Worm (Caenorhabditis elegans) whole organism, L3 larva: ENCODE measurements around the gene mrps-14.

Experiments
- R02D3.7 ChIP-seq: fragments of 150-350 bp; optimal IDR thresholded peaks from 2 replicates; lab custom pipeline; 2014; ENCODE audit warnings: missing biosample characterization, missing genetic modification characterization
- ZK546.5 ChIP-seq: sonication (generic microtip); optimal IDR thresholded peaks from 2 replicates; lab custom pipeline; 2017; ENCODE audit warnings: missing biosample characterization, missing genetic modification characterization
- aly-2 ChIP-seq: fragments of 150-350 bp; optimal IDR thresholded peaks from 2 replicates; lab custom pipeline; 2014; ENCODE audit warnings: missing biosample characterization, missing genetic modification characterization
- ama-1 ChIP-seq: fragments of 150-350 bp; optimal IDR thresholded peaks from 2 replicates; lab custom pipeline; 2018
- ceh-16 ChIP-seq: sonication (generic microtip); optimal IDR thresholded peaks from 2 replicates; lab custom pipeline; 2017; ENCODE audit warnings: missing biosample characterization, missing genetic modification characterization
- ceh-28 ChIP-seq: fragments of 150-350 bp; optimal IDR thresholded peaks from 2 replicates; lab custom pipeline; 2014; ENCODE audit warnings: missing biosample characterization, missing genetic modification reagents, missing genetic modification characterization
- ceh-82 ChIP-seq: fragments of 150-350 bp; optimal IDR thresholded peaks from 2 replicates; lab custom pipeline; 2014; ENCODE audit warnings: missing biosample characterization, missing genetic modification characterization
- ceh-9 ChIP-seq: sonication (generic microtip); optimal IDR thresholded peaks from 2 replicates; lab custom pipeline; 2018; ENCODE audit warnings: missing biosample characterization, missing genetic modification characterization
- daf-12 ChIP-seq: fragments of 150-350 bp; optimal IDR thresholded peaks from 2 replicates; lab custom pipeline; 2014; ENCODE audit warnings: missing biosample characterization, missing genetic modification reagents, missing genetic modification characterization
- egl-27 ChIP-seq: sonication (generic microtip); optimal IDR thresholded peaks from 4 replicates; lab custom pipeline; 2017; ENCODE audit warnings: missing biosample characterization, missing genetic modification reagents, missing genetic modification characterization
- egl-5 ChIP-seq: fragments of 150-350 bp; optimal IDR thresholded peaks from 2 replicates; lab custom pipeline; 2017; ENCODE audit warnings: missing biosample characterization, missing genetic modification reagents, missing genetic modification characterization, inconsistent platforms
- elt-1 ChIP-seq: fragments of 150-350 bp; optimal IDR thresholded peaks from 2 replicates; lab custom pipeline; 2014; ENCODE audit warnings: missing biosample characterization, missing genetic modification characterization
- elt-2 ChIP-seq: sonication (generic microtip); optimal IDR thresholded peaks from 2 replicates; lab custom pipeline; 2016; ENCODE audit warnings: missing genetic modification reagents, mild to moderate bottlenecking, missing genetic modification characterization, missing compliant biosample characterization
- elt-3 ChIP-seq, 3 experiments: fragments of 150-350 bp in 1 of 3; sonication (generic microtip) in 2 of 3; optimal IDR thresholded peaks; 2 replicates in 2 of 3; 4 replicates in 1 of 3; lab custom pipeline; 2014 to 2017; ENCODE audit warnings: missing biosample characterization in 3 of 3, missing genetic modification characterization in 3 of 3
- eor-1 ChIP-seq, 2 experiments: fragments of 150-350 bp; optimal IDR thresholded peaks; 2 replicates each; lab custom pipeline; 2014 to 2018; ENCODE audit warnings: missing biosample characterization in 2 of 2, missing genetic modification characterization in 2 of 2
- fkh-10 ChIP-seq: sonication (generic microtip); optimal IDR thresholded peaks from 2 replicates; lab custom pipeline; 2017; ENCODE audit warnings: missing biosample characterization, missing genetic modification reagents, missing genetic modification characterization
- fkh-2 ChIP-seq: fragments of 150-350 bp; optimal IDR thresholded peaks from 2 replicates; lab custom pipeline; 2014; ENCODE audit warnings: missing biosample characterization, missing genetic modification reagents, missing genetic modification characterization
- hmg-11 ChIP-seq: sonication (generic microtip); optimal IDR thresholded peaks from 2 replicates; lab custom pipeline; 2016; ENCODE audit warnings: missing genetic modification characterization, missing compliant biosample characterization
- jun-1 ChIP-seq: fragments of 150-350 bp; optimal IDR thresholded peaks from 2 replicates; lab custom pipeline; 2014; ENCODE audit warnings: missing biosample characterization, missing genetic modification reagents, missing genetic modification characterization
- lin-15B ChIP-seq: fragments of 150-350 bp; optimal IDR thresholded peaks from 2 replicates; lab custom pipeline; 2014; ENCODE audit warnings: missing biosample characterization, missing genetic modification characterization
- lin-39 ChIP-seq: fragments of 150-350 bp; optimal IDR thresholded peaks from 2 replicates; lab custom pipeline; 2018; ENCODE audit warnings: missing biosample characterization, missing genetic modification reagents, missing genetic modification characterization
- lsy-12 ChIP-seq: sonication (generic microtip); optimal IDR thresholded peaks from 2 replicates; lab custom pipeline; 2016; ENCODE audit warnings: mild to moderate bottlenecking, missing genetic modification characterization, missing compliant biosample characterization
- mml-1 ChIP-seq: fragments of 150-350 bp; sonication (generic microtip); optimal IDR thresholded peaks from 3 replicates; lab custom pipeline; 2014; ENCODE audit warnings: missing biosample characterization, missing genetic modification characterization
- nfya-1 ChIP-seq: sonication (generic microtip); optimal IDR thresholded peaks from 2 replicates; lab custom pipeline; 2017; ENCODE audit warnings: missing genetic modification characterization, mild to moderate bottlenecking, missing compliant biosample characterization, antibody characterized with exemption, moderate library complexity; ENCODE audit not compliant: insufficient read depth
- nhr-11 ChIP-seq: fragments of 150-350 bp; optimal IDR thresholded peaks from 2 replicates; lab custom pipeline; 2014; ENCODE audit warnings: missing biosample characterization, missing genetic modification characterization
- nhr-237 ChIP-seq: fragments of 150-350 bp; optimal IDR thresholded peaks from 2 replicates; lab custom pipeline; 2014; ENCODE audit warnings: missing biosample characterization, missing genetic modification characterization
- nhr-25 ChIP-seq: sonication (generic microtip); optimal IDR thresholded peaks from 2 replicates; lab custom pipeline; 2017; ENCODE audit warnings: missing biosample characterization, missing genetic modification characterization
- nhr-28 ChIP-seq: fragments of 150-350 bp; optimal IDR thresholded peaks from 2 replicates; lab custom pipeline; 2014; ENCODE audit warnings: missing biosample characterization, missing genetic modification characterization
- nhr-43 ChIP-seq: sonication (generic microtip); optimal IDR thresholded peaks from 2 replicates; lab custom pipeline; 2016; ENCODE audit warnings: mild to moderate bottlenecking, missing genetic modification characterization, missing compliant biosample characterization; ENCODE audit not compliant: poor library complexity, severe bottlenecking
- nhr-67 ChIP-seq: fragments of 150-350 bp; optimal IDR thresholded peaks from 2 replicates; lab custom pipeline; 2014; ENCODE audit warnings: missing biosample characterization, missing genetic modification characterization
- pha-4 ChIP-seq: fragments of 150-350 bp; optimal IDR thresholded peaks from 2 replicates; lab custom pipeline; 2014; ENCODE audit warnings: missing biosample characterization, missing genetic modification reagents, missing genetic modification characterization
- pqm-1 ChIP-seq: fragments of 150-350 bp; optimal IDR thresholded peaks from 2 replicates; lab custom pipeline; 2017; ENCODE audit warnings: missing biosample characterization, missing genetic modification characterization, inconsistent platforms
- sea-2 ChIP-seq: fragments of 150-350 bp; sonication (generic microtip); optimal IDR thresholded peaks from 4 replicates; lab custom pipeline; 2014; ENCODE audit warnings: missing biosample characterization, missing genetic modification reagents, missing genetic modification characterization
- skn-1 ChIP-seq: fragments of 150-350 bp; optimal IDR thresholded peaks from 2 replicates; lab custom pipeline; 2014; ENCODE audit warnings: missing biosample characterization, missing genetic modification characterization
- snpc-4 ChIP-seq: fragments of 150-350 bp; optimal IDR thresholded peaks from 2 replicates; lab custom pipeline; 2014; ENCODE audit warnings: missing biosample characterization, missing genetic modification characterization
- tbx-2 ChIP-seq: sonication (generic microtip); optimal IDR thresholded peaks from 2 replicates; lab custom pipeline; 2016; ENCODE audit warnings: mild to moderate bottlenecking, missing genetic modification characterization, missing compliant biosample characterization
- unc-39 ChIP-seq: sonication (generic microtip); optimal IDR thresholded peaks from 4 replicates; lab custom pipeline; 2017; ENCODE audit warnings: missing biosample characterization, missing genetic modification characterization
- unc-62 ChIP-seq: fragments of 150-350 bp; sonication (generic microtip); optimal IDR thresholded peaks from 4 replicates; lab custom pipeline; 2014; ENCODE audit warnings: missing biosample characterization, missing genetic modification reagents, missing genetic modification characterization
- zag-1 ChIP-seq: fragments of 150-350 bp; optimal IDR thresholded peaks from 2 replicates; lab custom pipeline; 2014; ENCODE audit warnings: missing biosample characterization, missing genetic modification characterization

mrps-14 gene

DNA sequence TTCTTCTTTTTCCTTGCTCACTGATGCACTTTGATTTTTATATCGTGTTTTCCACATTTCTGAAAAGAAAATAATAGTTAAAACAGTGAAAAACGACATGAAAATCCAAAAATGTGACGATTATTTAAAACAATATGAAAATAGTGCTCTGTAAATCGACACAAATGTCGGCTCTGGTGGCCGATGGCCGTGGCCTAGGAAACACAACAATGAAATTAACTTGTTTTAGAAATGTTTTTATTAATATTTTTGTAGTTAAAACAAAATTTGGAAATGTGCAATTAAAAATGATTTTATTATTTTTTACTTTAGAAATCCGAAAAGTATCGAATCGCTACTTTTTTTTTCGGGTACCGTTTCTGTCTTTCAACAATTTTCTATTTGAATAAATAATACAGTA, 41.5 kb downstream of the mrps-14 start, which contains the start of gene arv-1 (continued):
- TF ChIP-seq egl-27 (tag; lab: Kevin White, UChicago): no peak
- no peak for TF ChIP-seq skn-1 (tag; lab: Kevin White, UChicago)
- no peak for TF ChIP-seq ceh-16 (tag; lab: Kevin White, UChicago)
- TF ChIP-seq nhr-237: no peak
- peak; percentile 32 for TF ChIP-seq ama-1 (lab: Kevin White, UChicago)
- TF ChIP-seq elt-2 (tag; lab: Kevin White, UChicago): peak; percentile 15
- TF ChIP-seq fkh-10 (GFP tag; lab: Kevin White, UChicago): no peak
- TF ChIP-seq unc-39: no peak
- no peak for TF ChIP-seq fkh-2 (tag; lab: Kevin White, UChicago)
- no peak for TF ChIP-seq unc-62
- TF ChIP-seq ZK546.5 (tag; lab: Kevin White, UChicago): no peak
- TF ChIP-seq ceh-28 (tag; lab: Kevin White, UChicago): no peak
- no peak for TF ChIP-seq lin-39 (tag; lab: Kevin White, UChicago)
- TF ChIP-seq sea-2 (GFP tag; lab: Kevin White, UChicago): no peak
- peak; percentile 62 for TF ChIP-seq snpc-4 (tag; lab: Kevin White, UChicago)
- TF ChIP-seq eor-1 (tag; optimal IDR thresholded peaks at IDR 0.05; lab: Kevin White, UChicago): no peak
- TF ChIP-seq daf-12 (tag; lab: Kevin White, UChicago): no peak

DNA sequence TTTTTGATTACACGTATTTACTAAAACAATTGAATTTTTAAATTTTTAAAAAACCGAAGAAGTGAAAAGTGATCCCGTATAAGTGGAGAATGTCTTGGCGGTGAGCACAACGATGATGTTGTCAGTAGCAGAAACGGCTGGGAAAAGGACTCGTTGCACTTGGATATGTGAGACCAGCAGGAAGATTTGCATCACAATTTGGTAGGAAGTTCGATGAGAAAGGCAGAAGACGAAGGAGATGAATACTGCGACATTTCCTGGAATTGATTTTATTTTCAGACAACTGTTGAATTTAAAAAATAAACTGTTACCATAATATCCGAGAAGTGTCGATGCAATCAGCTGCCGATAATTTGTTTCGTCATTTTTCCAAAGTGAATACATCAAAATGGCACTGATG, 42.4 kb downstream of the mrps-14 start, which contains the start of gene R05H5.4:
TSS of gene R05H5.4 (minus strand) at position 101 of the 400 bp plus-strand sequence.
- no peak for TF ChIP-seq nhr-43
- TF ChIP-seq lin-39 (tag; lab: Kevin White, UChicago): no peak
- no peak for TF ChIP-seq mml-1
- TF ChIP-seq aly-2 (tag; lab: Kevin White, UChicago): no peak
- TF ChIP-seq skn-1 (tag; lab: Kevin White, UChicago): no peak
- no peak for TF ChIP-seq fkh-2 (tag; lab: Kevin White, UChicago)
- TF ChIP-seq nfya-1 (tag; lab: Kevin White, UChicago): no peak
- no peak for TF ChIP-seq unc-62
- no peak for TF ChIP-seq fkh-10 (GFP tag; lab: Kevin White, UChicago)
- TF ChIP-seq jun-1 (tag; lab: Kevin White, UChicago): no peak

DNA sequence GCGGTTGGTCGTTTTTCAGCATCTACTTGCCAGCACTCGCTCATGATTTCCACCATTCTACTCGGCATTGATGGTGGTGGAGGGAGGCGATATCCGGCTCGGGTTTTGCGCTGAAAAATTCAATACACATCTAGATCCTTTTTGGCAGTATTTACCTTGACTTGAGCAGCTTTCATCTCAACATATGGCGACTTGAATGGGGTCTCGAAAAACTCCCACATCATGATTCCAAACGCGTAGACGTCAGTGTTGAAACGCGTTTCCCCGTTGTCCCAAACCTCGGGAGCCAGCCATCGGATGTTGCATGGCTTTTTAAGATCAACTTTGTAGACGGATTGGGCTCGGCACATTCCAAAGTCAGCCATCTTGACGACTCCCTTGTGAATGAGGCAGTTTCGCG, 43.8 kb downstream of the mrps-14 start:
- TF ChIP-seq elt-2 (tag; lab: Kevin White, UChicago) (no peak), fkh-10 (GFP tag; lab: Kevin White, UChicago) (no peak), skn-1 (tag; lab: Kevin White, UChicago) (no peak), nhr-25 (no peak), elt-1 (no peak), ceh-16 (tag; lab: Kevin White, UChicago) (no peak)

DNA sequence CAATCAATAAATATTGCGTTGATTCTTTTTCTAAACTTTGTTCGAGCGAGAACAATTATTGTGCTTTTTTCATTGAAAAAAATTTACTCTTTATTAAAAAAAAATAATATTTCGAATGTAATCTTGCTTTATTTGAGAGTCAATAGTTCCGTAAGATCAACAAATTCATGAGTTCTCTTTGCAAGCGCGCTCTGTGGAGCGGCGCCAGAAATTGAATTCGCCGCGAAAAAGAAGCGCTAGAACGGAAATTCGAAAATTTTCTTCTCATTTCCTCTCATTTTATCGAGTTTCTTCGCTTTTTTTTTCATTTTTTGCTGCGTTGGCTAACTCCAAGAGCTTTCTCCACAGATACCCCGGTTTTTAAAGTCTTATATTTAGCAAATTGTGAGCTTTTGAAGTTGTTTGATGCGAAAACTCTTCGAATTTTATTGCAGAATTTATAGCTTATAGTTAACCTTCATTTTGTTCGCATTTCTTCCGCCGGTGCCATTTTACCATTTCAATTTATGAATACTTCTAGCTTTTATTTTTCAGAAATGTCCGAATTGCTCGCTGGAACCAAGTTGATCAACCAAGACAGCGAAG, 45.1 kb downstream of the mrps-14 start, which contains the start of gene R05H5.3:
TSS of gene R05H5.3 (plus strand) at position 535 of the 585 bp plus-strand sequence.
- no peak for TF ChIP-seq egl-5
- peak; percentile 78 for TF ChIP-seq pha-4 (tag; lab: Kevin White, UChicago)
- TF ChIP-seq nfya-1 (tag; lab: Kevin White, UChicago): peak; percentile 72
- peak; percentile 70 for TF ChIP-seq fkh-10 (GFP tag; lab: Kevin White, UChicago)
- no peak for TF ChIP-seq lsy-12 (tag; lab: Kevin White, UChicago)
- TF ChIP-seq nhr-11 (tag; lab: Kevin White, UChicago): peak; percentile 60
- no peak for TF ChIP-seq ceh-9 (tag; lab: Kevin White, UChicago)
- TF ChIP-seq snpc-4 (tag; lab: Kevin White, UChicago): peak; percentile 45
- no peak for TF ChIP-seq tbx-2 (tag; lab: Kevin White, UChicago)
- TF ChIP-seq zag-1 (tag; lab: Kevin White, UChicago): no peak
- TF ChIP-seq unc-62: no peak
- TF ChIP-seq aly-2 (tag; lab: Kevin White, UChicago): no peak
- TF ChIP-seq ceh-28 (tag; lab: Kevin White, UChicago): no peak
- TF ChIP-seq fkh-2 (tag; lab: Kevin White, UChicago): no peak
- TF ChIP-seq nhr-28 (tag; lab: Kevin White, UChicago): no peak
- peak; percentile 24 for TF ChIP-seq nhr-25
- TF ChIP-seq ceh-82 (tag; lab: Kevin White, UChicago): no peak
- peak; percentile 54 for TF ChIP-seq lin-39 (tag; lab: Kevin White, UChicago)
- TF ChIP-seq R02D3.7 (tag; lab: Kevin White, UChicago): peak; percentile 73
- peak; percentile 19 for TF ChIP-seq pqm-1 (tag; lab: Kevin White, UChicago)
- no peak for TF ChIP-seq nhr-67 (tag; lab: Kevin White, UChicago)
- TF ChIP-seq elt-3 (tag; optimal IDR thresholded peaks at IDR 0.05; lab: Kevin White, UChicago): no peak
- TF ChIP-seq unc-39: no peak
- TF ChIP-seq hmg-11 (tag; lab: Kevin White, UChicago): no peak
- no peak for TF ChIP-seq ama-1 (lab: Kevin White, UChicago)
- TF ChIP-seq lin-15B: peak; percentile 84
- TF ChIP-seq ZK546.5 (tag; lab: Kevin White, UChicago): no peak
